Fruit fly (Drosophila melanogaster) whole organism, embryonic: ENCODE results near the gene CG6481.

Experiments used
- BtbVII ChIP-seq: fragments of 200-800 bp; sonication (Bioruptor generic); optimal IDR thresholded peaks from 3 replicates; lab custom pipeline; 2017; ENCODE audit warnings: missing biosample characterization, mild to moderate bottlenecking, missing genetic modification characterization
- CG10209 ChIP-seq: fragments of 200-800 bp; sonication (Bioruptor generic); optimal IDR thresholded peaks from 3 replicates; lab custom pipeline; 2017; ENCODE audit warnings: missing biosample characterization, mild to moderate bottlenecking, missing genetic modification characterization, missing genetic modification reagents
- CG10267 ChIP-seq: fragments of 200-800 bp; sonication (Bioruptor generic); optimal IDR thresholded peaks from 2 replicates; lab custom pipeline; 2018; ENCODE audit warnings: missing biosample characterization, mild to moderate bottlenecking, missing genetic modification characterization, moderate library complexity
- CG12236 ChIP-seq: fragments of 200-800 bp; sonication (Bioruptor generic); optimal IDR thresholded peaks from 2 replicates; lab custom pipeline; 2016; ENCODE audit warnings: missing biosample characterization, missing genetic modification characterization
- CG14710 ChIP-seq: fragments of 200-800 bp; sonication (Bioruptor generic); optimal IDR thresholded peaks from 3 replicates; lab custom pipeline; 2019; ENCODE audit warnings: missing biosample characterization, mild to moderate bottlenecking, missing genetic modification characterization, moderate library complexity
- CG14965 ChIP-seq: fragments of 200-800 bp; sonication (Bioruptor generic); optimal IDR thresholded peaks from 2 replicates; lab custom pipeline; 2016; ENCODE audit warnings: missing biosample characterization, missing genetic modification characterization, borderline replicate concordance
- CG15011 ChIP-seq: fragments of 200-800 bp; sonication (Bioruptor generic); optimal IDR thresholded peaks from 3 replicates; lab custom pipeline; 2018; ENCODE audit warnings: missing biosample characterization, mild to moderate bottlenecking, missing genetic modification characterization
- CG17385 ChIP-seq: fragments of 200-800 bp; sonication (Bioruptor generic); optimal IDR thresholded peaks from 3 replicates; lab custom pipeline; 2018; ENCODE audit warnings: missing biosample characterization, mild to moderate bottlenecking, missing genetic modification characterization
- CG18262 ChIP-seq: fragments of 200-800 bp; optimal IDR thresholded peaks from 3 replicates; lab custom pipeline; 2019; ENCODE audit warnings: missing biosample characterization, mild to moderate bottlenecking, missing genetic modification characterization, moderate library complexity
- CG2120 ChIP-seq: fragments of 200-800 bp; sonication (Bioruptor generic); optimal IDR thresholded peaks from 3 replicates; lab custom pipeline; 2016; ENCODE audit warnings: missing biosample characterization, missing genetic modification characterization
- CG32767 ChIP-seq: fragments of 200-800 bp; sonication (Bioruptor generic); IDR thresholded peaks from 2 replicates; pipeline ENCODE4 v1.3.6; 2022; ENCODE audit warnings: missing biosample characterization, missing genetic modification characterization
- CG32772 ChIP-seq: fragments of 200-800 bp; sonication (Bioruptor generic); IDR thresholded peaks from 2 replicates; pipeline ENCODE4 v1.3.6; 2022; ENCODE audit warnings: missing biosample characterization, missing genetic modification characterization
- CG6654 ChIP-seq: fragments of 200-800 bp; sonication (Bioruptor generic); optimal IDR thresholded peaks from 2 replicates; lab custom pipeline; 2017; ENCODE audit warnings: missing biosample characterization, mild to moderate bottlenecking, missing genetic modification characterization
- CG6791 ChIP-seq: fragments of 200-800 bp; sonication (Bioruptor generic); IDR thresholded peaks from 3 replicates; pipeline ENCODE4 v1.3.6; 2022; ENCODE audit warnings: missing biosample characterization, missing genetic modification characterization; ENCODE audit not compliant: partially characterized antibody
- CG6813 ChIP-seq: fragments of 200-800 bp; sonication (Bioruptor generic); optimal IDR thresholded peaks from 2 replicates; lab custom pipeline; 2017; ENCODE audit warnings: missing biosample characterization, missing genetic modification characterization, mild to moderate bottlenecking, moderate library complexity, missing genetic modification reagents
- CG7357 ChIP-seq: fragments of 200-800 bp; sonication (Bioruptor generic); IDR thresholded peaks from 3 replicates; pipeline ENCODE4 v1.3.6; 2022; ENCODE audit warnings: missing biosample characterization, missing genetic modification characterization
- CTCF ChIP-seq: fragments of 200-800 bp; sonication (Bioruptor generic); optimal IDR thresholded peaks from 2 replicates; lab custom pipeline; 2017; ENCODE audit warnings: missing biosample characterization, mild to moderate bottlenecking, missing genetic modification characterization, moderate library complexity
- Dfd ChIP-seq, 2 experiments: fragments of >200 bp; optimal IDR thresholded peaks; 2 replicates each; lab custom pipeline; 2017; ENCODE audit warnings: missing biosample characterization in 2 of 2, missing genetic modification characterization in 2 of 2
- Dref ChIP-seq: fragments of 200-800 bp; sonication (Bioruptor generic); IDR thresholded peaks from 2 replicates; pipeline ENCODE4 v1.3.6; 2022; ENCODE audit warnings: missing biosample characterization, missing genetic modification characterization
- Fer2 ChIP-seq: fragments of 200-800 bp; sonication (Bioruptor generic); optimal IDR thresholded peaks from 2 replicates; lab custom pipeline; 2018; ENCODE audit warnings: missing biosample characterization, mild to moderate bottlenecking, missing genetic modification characterization, moderate library complexity
- HmgD ChIP-seq: fragments of 200-800 bp; sonication (Bioruptor generic); optimal IDR thresholded peaks from 3 replicates; lab custom pipeline; 2016; ENCODE audit warnings: missing biosample characterization, missing genetic modification characterization
- HmgZ ChIP-seq: fragments of 200-800 bp; sonication (Bioruptor generic); optimal IDR thresholded peaks from 2 replicates; lab custom pipeline; 2018; ENCODE audit warnings: missing biosample characterization, mild to moderate bottlenecking, missing genetic modification characterization
- Hr78 ChIP-seq, 2 experiments: fragments of 200-800 bp in 1 of 2; fragments of >200 bp in 1 of 2; sonication (Bioruptor generic) in 1 of 2; optimal IDR thresholded peaks; 2 replicates each; lab custom pipeline; 2017 to 2019; ENCODE audit warnings: missing biosample characterization in 2 of 2, missing genetic modification characterization in 2 of 2, mild to moderate bottlenecking in 1 of 2, moderate library complexity in 1 of 2
- MESR4 ChIP-seq: fragments of 200-800 bp; sonication (Bioruptor generic); optimal IDR thresholded peaks from 2 replicates; lab custom pipeline; 2018; ENCODE audit warnings: missing biosample characterization, mild to moderate bottlenecking, missing genetic modification characterization, moderate library complexity
- NK7.1 ChIP-seq: fragments of 200-800 bp; sonication (Bioruptor generic); optimal IDR thresholded peaks from 3 replicates; lab custom pipeline; 2016; ENCODE audit warnings: missing biosample characterization, missing genetic modification characterization
- Oli ChIP-seq: fragments of 200-800 bp; sonication (Bioruptor generic); optimal IDR thresholded peaks from 2 replicates; lab custom pipeline; 2018; ENCODE audit warnings: missing biosample characterization, mild to moderate bottlenecking, missing genetic modification characterization, moderate library complexity
- Optix ChIP-seq: fragments of 200-800 bp; sonication (Bioruptor generic); IDR thresholded peaks from 3 replicates; pipeline ENCODE4 v1.3.6; 2022; ENCODE audit warnings: missing biosample characterization, missing genetic modification characterization
- Pdp1 ChIP-seq, 2 experiments: fragments of 200-800 bp; sonication (Bioruptor generic); optimal IDR thresholded peaks; 3 replicates each; lab custom pipeline; 2016; ENCODE audit warnings: missing biosample characterization in 2 of 2, missing genetic modification characterization in 2 of 2, mild to moderate bottlenecking in 1 of 2, moderate library complexity in 1 of 2
- Xbp1 ChIP-seq: fragments of 200-800 bp; sonication (Bioruptor generic); optimal IDR thresholded peaks from 3 replicates; lab custom pipeline; 2016; ENCODE audit warnings: missing biosample characterization, mild to moderate bottlenecking, missing genetic modification characterization
- abd-A ChIP-seq: fragments of 200-800 bp; sonication (Bioruptor generic); optimal IDR thresholded peaks from 3 replicates; lab custom pipeline; 2019; ENCODE audit warnings: missing biosample characterization, mild to moderate bottlenecking, missing genetic modification characterization, moderate library complexity
- ap ChIP-seq: fragments of 200-800 bp; sonication (Bioruptor generic); IDR thresholded peaks from 2 replicates; pipeline ENCODE4 v1.3.6; 2022; ENCODE audit warnings: missing biosample characterization, missing genetic modification characterization
- bigmax ChIP-seq: fragments of 200-800 bp; sonication (Bioruptor generic); optimal IDR thresholded peaks from 2 replicates; lab custom pipeline; 2018; ENCODE audit warnings: missing biosample characterization, mild to moderate bottlenecking, missing genetic modification characterization
- caup ChIP-seq: fragments of 200-800 bp; sonication (Bioruptor generic); optimal IDR thresholded peaks from 3 replicates; lab custom pipeline; 2017; ENCODE audit warnings: missing biosample characterization, mild to moderate bottlenecking, missing genetic modification characterization, moderate library complexity; ENCODE audit not compliant: severe bottlenecking
- chinmo ChIP-seq: fragments of 200-800 bp; sonication (Bioruptor generic); IDR thresholded peaks from 4 replicates; pipeline ENCODE4 v1.3.6; 2022; ENCODE audit warnings: missing biosample characterization, missing genetic modification characterization; ENCODE audit not compliant: partially characterized antibody
- dan ChIP-seq: fragments of 200-800 bp; sonication (Bioruptor generic); IDR thresholded peaks from 2 replicates; pipeline ENCODE4 v1.3.6; 2022; ENCODE audit warnings: missing biosample characterization, missing genetic modification characterization
- disco-r ChIP-seq: fragments of 200-800 bp; sonication (Bioruptor generic); optimal IDR thresholded peaks from 2 replicates; lab custom pipeline; 2016; ENCODE audit warnings: missing biosample characterization, missing genetic modification characterization
- esg ChIP-seq: fragments of 200-800 bp; sonication (Bioruptor generic); conservative IDR thresholded peaks from 2 replicates; pipeline ENCODE4 v1.3.6; 2022; ENCODE audit warnings: missing biosample characterization, missing genetic modification characterization
- fd3F ChIP-seq: fragments of 200-800 bp; sonication (Bioruptor generic); optimal IDR thresholded peaks from 2 replicates; lab custom pipeline; 2018; ENCODE audit warnings: missing biosample characterization, mild to moderate bottlenecking, missing genetic modification characterization, moderate library complexity
- gcm ChIP-seq: fragments of 200-800 bp; sonication (Bioruptor generic); optimal IDR thresholded peaks from 2 replicates; lab custom pipeline; 2019; ENCODE audit warnings: missing biosample characterization, mild to moderate bottlenecking, missing genetic modification characterization, moderate library complexity
- gsb ChIP-seq: fragments of 200-800 bp; sonication (Bioruptor generic); IDR thresholded peaks from 2 replicates; pipeline ENCODE4 v1.3.6; 2022; ENCODE audit warnings: missing biosample characterization, missing genetic modification characterization
- kay ChIP-seq: fragments of 200-800 bp; sonication (Bioruptor generic); optimal IDR thresholded peaks from 2 replicates; lab custom pipeline; 2016; ENCODE audit warnings: missing biosample characterization, missing genetic modification characterization
- lilli ChIP-seq: fragments of 200-800 bp; sonication (Bioruptor generic); optimal IDR thresholded peaks from 3 replicates; lab custom pipeline; 2016; ENCODE audit warnings: missing biosample characterization, missing genetic modification characterization
- p53 ChIP-seq: fragments of 200-800 bp; sonication (Bioruptor generic); optimal IDR thresholded peaks from 2 replicates; lab custom pipeline; 2016; ENCODE audit warnings: missing biosample characterization, missing genetic modification characterization
- prd ChIP-seq, 3 experiments: fragments of >200 bp in 2 of 3; fragments of 200-800 bp in 1 of 3; sonication (Bioruptor generic) in 1 of 3; optimal IDR thresholded peaks in 2 of 3; IDR thresholded peaks in 1 of 3; 2 replicates in 2 of 3; 3 replicates in 1 of 3; pipeline versions ENCODE4 v1.3.6 to Lab custom; 2017 to 2022; ENCODE audit warnings: missing biosample characterization in 1 of 3, missing genetic modification characterization in 1 of 3
- so ChIP-seq: fragments of 200-800 bp; sonication (Bioruptor generic); IDR thresholded peaks from 3 replicates; pipeline ENCODE4 v1.3.6; 2022; ENCODE audit warnings: missing biosample characterization, missing genetic modification characterization
- tap ChIP-seq: fragments of 200-800 bp; optimal IDR thresholded peaks from 3 replicates; lab custom pipeline; 2019; ENCODE audit warnings: missing biosample characterization, mild to moderate bottlenecking, missing genetic modification characterization, moderate library complexity
- toy ChIP-seq: fragments of 200-800 bp; sonication (Bioruptor generic); IDR thresholded peaks from 2 replicates; pipeline ENCODE4 v1.3.6; 2022; ENCODE audit warnings: missing biosample characterization, missing genetic modification characterization

CG6481 gene

DNA sequence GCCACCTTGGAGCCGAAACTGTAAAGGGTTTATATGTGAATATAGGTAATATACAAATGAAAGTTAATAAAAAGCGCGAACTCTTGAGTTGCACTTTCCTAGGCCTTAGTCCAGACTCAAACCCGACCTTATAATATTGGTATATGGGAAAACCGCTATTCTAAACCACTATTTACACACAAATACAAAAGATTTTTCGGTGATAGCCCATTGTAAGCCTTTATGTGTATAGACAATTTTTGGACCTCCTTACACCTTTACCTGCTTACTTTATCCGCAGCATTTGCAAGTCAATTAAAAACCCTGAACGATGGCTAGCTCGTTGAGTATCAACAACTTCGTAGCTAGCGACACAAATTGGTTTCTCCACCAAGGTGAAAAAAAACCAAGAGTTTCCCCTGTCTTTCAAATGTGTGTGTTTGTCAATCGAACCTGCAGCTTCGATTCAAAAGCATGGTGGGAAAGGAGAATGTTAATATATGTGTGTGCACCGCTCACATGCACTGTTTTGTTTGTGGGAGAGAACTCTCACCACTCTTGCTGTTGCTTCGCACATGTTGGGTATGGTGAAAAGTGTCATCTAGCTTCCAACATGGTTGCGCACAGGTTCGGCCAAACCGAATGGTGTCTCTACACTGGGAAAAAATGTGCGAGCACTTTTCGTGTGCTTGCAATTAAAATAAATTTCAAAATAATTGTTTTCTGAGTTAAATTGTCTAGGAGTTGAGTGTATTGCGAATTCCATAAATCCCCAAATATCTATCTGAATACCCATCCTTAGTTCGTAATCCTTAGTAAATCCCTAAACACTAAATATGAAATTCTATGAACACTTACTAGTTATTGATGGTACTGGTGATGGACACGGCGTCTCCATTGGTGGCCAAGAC, 15.4 kb downstream of the CG6481 start (continued):
- TF ChIP-seq CG18262 (tag; lab: Kevin White, UChicago) = peak; percentile 78
- no peak for TF ChIP-seq dan (GFP tag; lab: Robert Waterston, UW)
- TF ChIP-seq CG10267 (tag; lab: Kevin White, UChicago) = peak; percentile 72
- peak; percentile 75 for TF ChIP-seq NK7.1 (GFP tag; lab: Kevin White, UChicago)
- TF ChIP-seq Dref (GFP tag; lab: Robert Waterston, UW) = no peak
- TF ChIP-seq disco-r (GFP tag; lab: Kevin White, UChicago) = peak; percentile 77
- TF ChIP-seq CG6813 = peak; percentile 83
- TF ChIP-seq kay (GFP tag; lab: Kevin White, UChicago) = peak; percentile 70
- TF ChIP-seq Fer2 = no peak
- TF ChIP-seq esg = peak; percentile 67
- TF ChIP-seq so = peak; percentile 85
- peak; percentile 82 for TF ChIP-seq Xbp1 (GFP tag; lab: Kevin White, UChicago)
- peak; percentile 76 for TF ChIP-seq ap
- no peak for TF ChIP-seq Hr78 (GFP tag; optimal IDR thresholded peaks at IDR 0.05; lab: Kevin White, UChicago)
- TF ChIP-seq caup = peak; percentile 74
- peak; percentile 3 for TF ChIP-seq HmgZ
- TF ChIP-seq Pdp1 (GFP tag; optimal IDR thresholded peaks at IDR 0.05; lab: Kevin White, UChicago) = peak; percentile 75 to 82
- TF ChIP-seq CG12236 = peak; percentile 25
- no peak for TF ChIP-seq CG6791 (GFP tag; lab: Robert Waterston, UW)
- peak; percentile 59 for TF ChIP-seq tap (tag; lab: Kevin White, UChicago)
- TF ChIP-seq CTCF (GFP tag; lab: Kevin White, UChicago) = peak; percentile 40
- peak; percentile 70 for TF ChIP-seq CG32772 (GFP tag; lab: Robert Waterston, UW)
- TF ChIP-seq Oli (tag; lab: Kevin White, UChicago) = peak; percentile 75
- TF ChIP-seq CG15011 (GFP tag; lab: Kevin White, UChicago) = no peak
- TF ChIP-seq CG10209 (GFP tag; lab: Kevin White, UChicago) = peak; percentile 81
- peak; percentile 62 for TF ChIP-seq gcm (GFP tag; lab: Kevin White, UChicago)
- peak; percentile 78 for TF ChIP-seq BtbVII
- no peak for TF ChIP-seq fd3F
- peak; percentile 53 for TF ChIP-seq CG6654 (GFP tag; lab: Kevin White, UChicago)
- TF ChIP-seq Optix (GFP tag; lab: Robert Waterston, UW) = peak; percentile 71; the same call in 2 of the 3 replicates
- TF ChIP-seq CG17385 (GFP tag; lab: Kevin White, UChicago) = peak; percentile 54
- TF ChIP-seq CG14965 (GFP tag; lab: Kevin White, UChicago) = peak; percentile 51
- TF ChIP-seq chinmo = peak; percentile 67; the same call in 1 of the 4 replicates
- no peak for TF ChIP-seq bigmax
- TF ChIP-seq p53 (GFP tag; lab: Kevin White, UChicago) = peak; percentile 43
- peak; percentile 64 for TF ChIP-seq CG14710 (tag; lab: Kevin White, UChicago)
- TF ChIP-seq gsb = no peak
- peak; percentile 19 for TF ChIP-seq HmgD (GFP tag; lab: Kevin White, UChicago)
- peak; percentile 39; the same call in 1 of the 2 replicates for TF ChIP-seq CG32767 (GFP tag; lab: Robert Waterston, UW)
- 0 out of 2 replicates have a peak, but pooled peaks have one; percentile 15 for TF ChIP-seq toy (GFP tag; lab: Robert Waterston, UW)
- peak; percentile 80 for TF ChIP-seq CG2120 (GFP tag; lab: Kevin White, UChicago)
- TF ChIP-seq prd (optimal IDR thresholded peaks at IDR 0.05; lab: Kevin White, UChicago) = no peak
- TF ChIP-seq prd (GFP tag; IDR thresholded peaks at IDR 0.05; lab: Robert Waterston, UW) = peak; percentile 81
- peak; percentile 10 for TF ChIP-seq MESR4
- TF ChIP-seq CG7357 = peak; percentile 41; the same call in 1 of the 3 replicates
- TF ChIP-seq lilli (GFP tag; lab: Kevin White, UChicago) = peak; percentile 81
- no peak for TF ChIP-seq Dfd (GFP tag; optimal IDR thresholded peaks at IDR 0.05; lab: Kevin White, UChicago)
- peak; percentile 57 for TF ChIP-seq abd-A
